Fruit fly (Drosophila melanogaster): ENCODE data around the gene Gr8a.
A peak's percentile ranks its signal among the peaks of the same experiment; 100 is the strongest.

Gr8a gene

dm6 chrX:9255964-9256520 is 29.1 kb downstream of the Gr8a start, which contains the start of gene ric8a (continued):
- TF ChIP-seq zen (tag; optimal IDR thresholded peaks at IDR 0.05) (peak; percentile 68), cg (GFP tag; optimal IDR thresholded peaks at IDR 0.05) (no peak), dysf (GFP tag; IDR thresholded peaks at IDR 0.05) (no peak), B-H1 (GFP tag; IDR thresholded peaks at IDR 0.05) (no peak), Chrac-16 (GFP tag; optimal IDR thresholded peaks at IDR 0.05) (no peak), crol (GFP tag; IDR thresholded peaks at IDR 0.05) (no peak), dan (GFP tag; IDR thresholded peaks at IDR 0.05) (no peak), CG1647 (GFP tag; optimal IDR thresholded peaks at IDR 0.05) (no peak), hb (GFP tag; IDR thresholded peaks at IDR 0.05; ENCODE audit: partially characterized antibody) (peak; percentile 66), tap (tag; optimal IDR thresholded peaks at IDR 0.05) (no peak), cad (GFP tag; optimal IDR thresholded peaks at IDR 0.05) (no peak), CG14050 (GFP tag; IDR thresholded peaks at IDR 0.05) (no peak), schlank (tag; optimal IDR thresholded peaks at IDR 0.05) (no peak), Atf-2 (GFP tag; optimal IDR thresholded peaks at IDR 0.05) (no peak), trh (GFP tag; optimal IDR thresholded peaks at IDR 0.05) (no peak), fd102C (GFP tag; optimal IDR thresholded peaks at IDR 0.05) (no peak), CG7987 (GFP tag; optimal IDR thresholded peaks at IDR 0.05) (no peak), Opbp (GFP tag; IDR thresholded peaks at IDR 0.05; ENCODE audit: partially characterized antibody) (peak; percentile 86), unpg (GFP tag; optimal IDR thresholded peaks at IDR 0.05) (no peak), hth (optimal IDR thresholded peaks at IDR 0.05) (no peak), bigmax (GFP tag; optimal IDR thresholded peaks at IDR 0.05) (no peak), Doc2 (GFP tag; IDR thresholded peaks at IDR 0.05) (no peak), Oaz (GFP tag; IDR thresholded peaks at IDR 0.05) (no peak), CG15479 (GFP tag; optimal IDR thresholded peaks at IDR 0.05) (no peak), Ada2b (GFP tag; IDR thresholded peaks at IDR 0.05) (no peak), hbn (GFP tag; IDR thresholded peaks at IDR 0.05; ENCODE audit: partially characterized antibody) (peak; percentile 75), ap (GFP tag; IDR thresholded peaks at IDR 0.05) (no peak), peb (GFP tag; IDR thresholded peaks at IDR 0.05) (no peak), cas (GFP tag; IDR thresholded peaks at IDR 0.05) (no peak), sna (GFP tag; IDR thresholded peaks at IDR 0.05; ENCODE audit: partially characterized antibody) (peak; percentile 72; the same call in 1 of the 2 replicates), CG18476 (GFP tag; optimal IDR thresholded peaks at IDR 0.05) (no peak), Ssrp (tag; optimal IDR thresholded peaks at IDR 0.05) (no peak), ato (GFP tag; IDR thresholded peaks at IDR 0.05; ENCODE audit: partially characterized antibody) (peak; percentile 68), Sox100B (GFP tag; optimal IDR thresholded peaks at IDR 0.05) (no peak), eyg (GFP tag; optimal IDR thresholded peaks at IDR 0.05) (no peak), Xrp1 (GFP tag; IDR thresholded peaks at IDR 0.05) (no peak), Lim3 (GFP tag; IDR thresholded peaks at IDR 0.05) (no peak), CG10431 (GFP tag; optimal IDR thresholded peaks at IDR 0.05) (no peak), Ptx1 (GFP tag; IDR thresholded peaks at IDR 0.05) (no peak), da (GFP tag; optimal IDR thresholded peaks at IDR 0.05) (no peak), chinmo (GFP tag; IDR thresholded peaks at IDR 0.05; ENCODE audit: partially characterized antibody) (0 out of 4 replicates have a peak, but pooled peaks have one; percentile 49), pros (GFP tag; optimal IDR thresholded peaks at IDR 0.05) (no peak), luna (GFP tag; optimal IDR thresholded peaks at IDR 0.05) (no peak), CG8765 (GFP tag; IDR thresholded peaks at IDR 0.05) (no peak), CG4707 (GFP tag; optimal IDR thresholded peaks at IDR 0.05) (no peak), ro (GFP tag; IDR thresholded peaks at IDR 0.05) (no peak), Dref (GFP tag; IDR thresholded peaks at IDR 0.05) (peak; percentile 53), tx (GFP tag; optimal IDR thresholded peaks at IDR 0.05) (no peak), Gug (GFP tag; IDR thresholded peaks at IDR 0.05) (peak; percentile 12; the same call in 1 of the 4 replicates), shn (GFP tag; optimal IDR thresholded peaks at IDR 0.05) (no peak), nerfin-1 (tag; optimal IDR thresholded peaks at IDR 0.05) (no peak), YL-1 (GFP tag; optimal IDR thresholded peaks at IDR 0.05) (peak; percentile 37)

All from whole organism, embryonic.